Fruit fly (Drosophila melanogaster): ENCODE measurements around the gene dj.

The dj gene

dm6 chr3R:7093592-7093991 lies 34.5 kb downstream of the dj start (continued):
- TF ChIP-seq Atf6 (GFP tag; IDR thresholded peaks at IDR 0.05) (0 out of 2 replicates have a peak, but pooled peaks have one; percentile 20), pho (GFP tag; optimal IDR thresholded peaks at IDR 0.05) (no peak), CG16779 (GFP tag; IDR thresholded peaks at IDR 0.05) (no peak), hb (GFP tag; IDR thresholded peaks at IDR 0.05; ENCODE audit: partially characterized antibody) (no peak), CG17385 (GFP tag; optimal IDR thresholded peaks at IDR 0.05) (peak; percentile 5), sob (GFP tag; IDR thresholded peaks at IDR 0.05) (peak; percentile 63), disco-r (GFP tag; optimal IDR thresholded peaks at IDR 0.05) (no peak), CG34422 (GFP tag; IDR thresholded peaks at IDR 0.05) (0 out of 3 replicates have a peak, but pooled peaks have one; percentile 32), CG6175 (GFP tag; IDR thresholded peaks at IDR 0.05) (no peak), Hmx (GFP tag; optimal IDR thresholded peaks at IDR 0.05) (no peak), Hr51 (GFP tag; optimal IDR thresholded peaks at IDR 0.05) (no peak), CG16863 (GFP tag; optimal IDR thresholded peaks at IDR 0.05) (no peak), Rfx (GFP tag; IDR thresholded peaks at IDR 0.05) (peak; percentile 43; the same call in 1 of the 2 replicates), nau (GFP tag; optimal IDR thresholded peaks at IDR 0.05) (no peak), HLHmδ (GFP tag; optimal IDR thresholded peaks at IDR 0.05) (no peak), hbn (GFP tag; IDR thresholded peaks at IDR 0.05; ENCODE audit: partially characterized antibody) (no peak), slbo (GFP tag; IDR thresholded peaks at IDR 0.05) (peak; percentile 61), Sry-β (GFP tag; optimal IDR thresholded peaks at IDR 0.05) (no peak), CG1792 (GFP tag; optimal IDR thresholded peaks at IDR 0.05) (no peak), CG17802 (tag; optimal IDR thresholded peaks at IDR 0.05) (no peak), gsb-n (tag; optimal IDR thresholded peaks at IDR 0.05) (no peak), CG7745 (tag; optimal IDR thresholded peaks at IDR 0.05) (no peak), Dref (GFP tag; IDR thresholded peaks at IDR 0.05) (peak; percentile 60), CG9817 (tag; optimal IDR thresholded peaks at IDR 0.05) (peak; percentile 17), CG13296 (GFP tag; optimal IDR thresholded peaks at IDR 0.05) (no peak), tx (GFP tag; optimal IDR thresholded peaks at IDR 0.05) (no peak), cas (GFP tag; IDR thresholded peaks at IDR 0.05) (no peak), zen (tag; optimal IDR thresholded peaks at IDR 0.05) (peak; percentile 1), H15 (GFP tag; IDR thresholded peaks at IDR 0.05) (peak; percentile 50; the same call in 1 of the 3 replicates), az2 (GFP tag; optimal IDR thresholded peaks at IDR 0.05) (peak; percentile 19), CG10979 (tag; optimal IDR thresholded peaks at IDR 0.05) (peak; percentile 22), hth (optimal IDR thresholded peaks at IDR 0.05) (no peak), pzg (GFP tag; optimal IDR thresholded peaks at IDR 0.05) (peak; percentile 32), chif (GFP tag; optimal IDR thresholded peaks at IDR 0.05) (no peak), mam (GFP tag; optimal IDR thresholded peaks at IDR 0.05) (peak; percentile 10), CG14710 (tag; optimal IDR thresholded peaks at IDR 0.05) (peak; percentile 30), CG11504 (tag; optimal IDR thresholded peaks at IDR 0.05) (peak; percentile 46), bcd (GFP tag; optimal IDR thresholded peaks at IDR 0.05) (no peak), lilli (GFP tag; optimal IDR thresholded peaks at IDR 0.05) (peak; percentile 53), CrebB (tag; optimal IDR thresholded peaks at IDR 0.05) (no peak), jigr1 (GFP tag; IDR thresholded peaks at IDR 0.05) (no peak), CG13424 (tag; optimal IDR thresholded peaks at IDR 0.05) (peak; percentile 2), ato (GFP tag; IDR thresholded peaks at IDR 0.05; ENCODE audit: partially characterized antibody) (no peak), schlank (tag; optimal IDR thresholded peaks at IDR 0.05) (no peak), CG6765 (GFP tag; optimal IDR thresholded peaks at IDR 0.05) (no peak), fru (optimal IDR thresholded peaks at IDR 0.05) (no peak), CG2120 (GFP tag; optimal IDR thresholded peaks at IDR 0.05) (peak; percentile 37), Atf-2 (GFP tag; optimal IDR thresholded peaks at IDR 0.05) (no peak), Ptx1 (GFP tag; IDR thresholded peaks at IDR 0.05) (peak; percentile 14; the same call in 1 of the 2 replicates), unc-4 (GFP tag; IDR thresholded peaks at IDR 0.05; ENCODE audit: partially characterized antibody) (0 out of 2 replicates have a peak, but pooled peaks have one; percentile 14), knrl (GFP tag; IDR thresholded peaks at IDR 0.05; ENCODE audit: partially characterized antibody) (no peak)
